Fruit fly (Drosophila melanogaster) whole organism, embryonic: ENCODE measurements around the gene Ir87a.

Source experiments
- ATbp ChIP-seq: fragments of 200-800 bp; sonication (Bioruptor generic); optimal IDR thresholded peaks from 2 replicates; lab custom pipeline; 2017; ENCODE audit warnings: missing biosample characterization, mild to moderate bottlenecking, missing genetic modification characterization, missing genetic modification reagents
- Abd-B ChIP-seq: fragments of 200-800 bp; sonication (Bioruptor generic); optimal IDR thresholded peaks from 2 replicates; lab custom pipeline; 2018; ENCODE audit warnings: missing biosample characterization, mild to moderate bottlenecking, missing genetic modification characterization, moderate library complexity
- Ada2b ChIP-seq: fragments of 200-800 bp; sonication (Bioruptor generic); IDR thresholded peaks from 2 replicates; pipeline ENCODE4 v1.3.6; 2022; ENCODE audit warnings: missing biosample characterization, missing genetic modification characterization
- Atf6 ChIP-seq: fragments of 200-800 bp; sonication (Bioruptor generic); IDR thresholded peaks from 2 replicates; pipeline ENCODE4 v1.3.6; 2022; ENCODE audit warnings: missing biosample characterization, missing genetic modification characterization
- CG1024 ChIP-seq: fragments of 200-800 bp; sonication (Bioruptor generic); IDR thresholded peaks from 2 replicates; pipeline ENCODE4 v1.3.6; 2022; ENCODE audit warnings: missing biosample characterization, missing genetic modification characterization
- CG11398 ChIP-seq: fragments of 200-800 bp; sonication (Bioruptor generic); optimal IDR thresholded peaks from 2 replicates; lab custom pipeline; 2016; ENCODE audit warnings: missing biosample characterization, missing genetic modification characterization
- CG14860 ChIP-seq: fragments of 200-800 bp; sonication (Bioruptor generic); IDR thresholded peaks from 3 replicates; pipeline ENCODE4 v1.3.6; 2022; ENCODE audit warnings: missing biosample characterization, missing genetic modification characterization; ENCODE audit not compliant: partially characterized antibody
- CG1647 ChIP-seq: fragments of 200-800 bp; sonication (Bioruptor generic); optimal IDR thresholded peaks from 3 replicates; lab custom pipeline; 2016; ENCODE audit warnings: missing biosample characterization, missing genetic modification characterization
- CG16779 ChIP-seq: fragments of 200-800 bp; sonication (Bioruptor generic); IDR thresholded peaks from 2 replicates; pipeline ENCODE4 v1.3.6; 2022; ENCODE audit warnings: missing biosample characterization, missing genetic modification characterization
- CG17568 ChIP-seq: fragments of 200-800 bp; sonication (Bioruptor generic); optimal IDR thresholded peaks from 2 replicates; lab custom pipeline; 2018; ENCODE audit warnings: missing biosample characterization, mild to moderate bottlenecking, missing genetic modification characterization, moderate library complexity
- CG2116 ChIP-seq: fragments of 200-800 bp; sonication (Bioruptor generic); optimal IDR thresholded peaks from 3 replicates; lab custom pipeline; 2018; ENCODE audit warnings: missing biosample characterization, mild to moderate bottlenecking, missing genetic modification characterization
- CG31365 ChIP-seq: fragments of 200-800 bp; sonication (Bioruptor generic); optimal IDR thresholded peaks from 2 replicates; lab custom pipeline; 2018; ENCODE audit warnings: missing biosample characterization, mild to moderate bottlenecking, missing genetic modification characterization
- CG3163 ChIP-seq: fragments of 200-800 bp; sonication (Bioruptor generic); optimal IDR thresholded peaks from 3 replicates; lab custom pipeline; 2016; ENCODE audit warnings: missing biosample characterization, missing genetic modification characterization
- CG3838 ChIP-seq: fragments of 200-800 bp; sonication (Bioruptor generic); optimal IDR thresholded peaks from 3 replicates; lab custom pipeline; 2016; ENCODE audit warnings: missing biosample characterization, missing genetic modification characterization
- CG6175 ChIP-seq: fragments of 200-800 bp; sonication (Bioruptor generic); IDR thresholded peaks from 3 replicates; pipeline ENCODE4 v1.3.6; 2022; ENCODE audit warnings: missing biosample characterization, missing genetic modification characterization
- CG6254 ChIP-seq: fragments of 200-800 bp; sonication (Bioruptor generic); optimal IDR thresholded peaks from 3 replicates; lab custom pipeline; 2017; ENCODE audit warnings: mild to moderate bottlenecking, missing biosample characterization, missing genetic modification reagents, missing genetic modification characterization
- CG6813 ChIP-seq: fragments of 200-800 bp; sonication (Bioruptor generic); optimal IDR thresholded peaks from 2 replicates; lab custom pipeline; 2017; ENCODE audit warnings: missing biosample characterization, missing genetic modification characterization, mild to moderate bottlenecking, moderate library complexity, missing genetic modification reagents
- CG8281 ChIP-seq: fragments of 200-800 bp; sonication (Bioruptor generic); optimal IDR thresholded peaks from 2 replicates; lab custom pipeline; 2018; ENCODE audit warnings: missing biosample characterization, mild to moderate bottlenecking, missing genetic modification characterization, moderate library complexity
- CG9817 ChIP-seq: fragments of 200-800 bp; sonication (Bioruptor generic); optimal IDR thresholded peaks from 2 replicates; lab custom pipeline; 2018; ENCODE audit warnings: missing biosample characterization, mild to moderate bottlenecking, missing genetic modification characterization, moderate library complexity
- CG9932 ChIP-seq: fragments of 200-800 bp; sonication (Bioruptor generic); IDR thresholded peaks from 2 replicates; pipeline ENCODE4 v1.3.6; 2022; ENCODE audit warnings: missing biosample characterization, missing genetic modification characterization
- D19A ChIP-seq: fragments of 200-800 bp; optimal IDR thresholded peaks from 3 replicates; lab custom pipeline; 2019; ENCODE audit warnings: missing biosample characterization, mild to moderate bottlenecking, missing genetic modification characterization, moderate library complexity
- Ets97D ChIP-seq: fragments of 200-800 bp; sonication (Bioruptor generic); optimal IDR thresholded peaks from 3 replicates; lab custom pipeline; 2016; ENCODE audit warnings: missing biosample characterization, missing genetic modification characterization
- Lim3 ChIP-seq: fragments of 200-800 bp; sonication (Bioruptor generic); IDR thresholded peaks from 2 replicates; pipeline ENCODE4 v1.3.6; 2022; ENCODE audit warnings: missing biosample characterization, missing genetic modification characterization
- Lpt ChIP-seq: fragments of >200 bp; optimal IDR thresholded peaks from 2 replicates; lab custom pipeline; 2018; ENCODE audit warnings: missing biosample characterization, missing genetic modification characterization
- Max ChIP-seq: fragments of 200-800 bp; sonication (Bioruptor generic); optimal IDR thresholded peaks from 2 replicates; lab custom pipeline; 2016; ENCODE audit warnings: missing biosample characterization, mild to moderate bottlenecking, missing genetic modification characterization
- Mes4 ChIP-seq: fragments of 200-800 bp; sonication (Bioruptor generic); optimal IDR thresholded peaks from 2 replicates; lab custom pipeline; 2016; ENCODE audit warnings: missing biosample characterization, missing genetic modification characterization
- NfI ChIP-seq: fragments of 200-800 bp; sonication (Bioruptor generic); optimal IDR thresholded peaks from 3 replicates; lab custom pipeline; 2018; ENCODE audit warnings: missing biosample characterization, mild to moderate bottlenecking, missing genetic modification characterization, moderate library complexity
- Oli ChIP-seq: fragments of 200-800 bp; sonication (Bioruptor generic); optimal IDR thresholded peaks from 2 replicates; lab custom pipeline; 2018; ENCODE audit warnings: missing biosample characterization, mild to moderate bottlenecking, missing genetic modification characterization, moderate library complexity
- Sry-δ ChIP-seq: fragments of 200-800 bp; sonication (Bioruptor generic); optimal IDR thresholded peaks from 2 replicates; lab custom pipeline; 2016; ENCODE audit warnings: missing biosample characterization, missing genetic modification characterization
- Vsx1 ChIP-seq: fragments of 200-800 bp; sonication (Bioruptor generic); optimal IDR thresholded peaks from 2 replicates; lab custom pipeline; 2017; ENCODE audit warnings: missing biosample characterization, mild to moderate bottlenecking, missing genetic modification characterization, missing genetic modification reagents
- ato ChIP-seq: fragments of 200-800 bp; sonication (Bioruptor generic); IDR thresholded peaks from 2 replicates; pipeline ENCODE4 v1.3.6; 2022; ENCODE audit warnings: missing biosample characterization, missing genetic modification characterization; ENCODE audit not compliant: partially characterized antibody
- bab2 ChIP-seq: fragments of 200-800 bp; sonication (Bioruptor generic); optimal IDR thresholded peaks from 2 replicates; lab custom pipeline; 2016; ENCODE audit warnings: missing biosample characterization, missing genetic modification characterization
- bcd ChIP-seq: fragments of 200-800 bp; sonication (Bioruptor generic); optimal IDR thresholded peaks from 2 replicates; lab custom pipeline; 2017; ENCODE audit warnings: missing biosample characterization, mild to moderate bottlenecking, missing genetic modification characterization
- cato ChIP-seq: fragments of 200-800 bp; sonication (Bioruptor generic); optimal IDR thresholded peaks from 2 replicates; lab custom pipeline; 2016; ENCODE audit warnings: missing biosample characterization, missing genetic modification characterization, borderline replicate concordance
- ci ChIP-seq: fragments of 200-800 bp; sonication (Bioruptor generic); IDR thresholded peaks from 3 replicates; pipeline ENCODE4 v1.3.6; 2022; ENCODE audit warnings: missing biosample characterization, missing genetic modification characterization
- disco-r ChIP-seq: fragments of 200-800 bp; sonication (Bioruptor generic); optimal IDR thresholded peaks from 2 replicates; lab custom pipeline; 2016; ENCODE audit warnings: missing biosample characterization, missing genetic modification characterization
- ewg ChIP-seq: fragments of 200-800 bp; sonication (Bioruptor generic); optimal IDR thresholded peaks from 3 replicates; lab custom pipeline; 2017; ENCODE audit warnings: mild to moderate bottlenecking, missing biosample characterization, missing genetic modification reagents, missing genetic modification characterization
- fd102C ChIP-seq: fragments of 200-800 bp; sonication (Bioruptor generic); optimal IDR thresholded peaks from 2 replicates; lab custom pipeline; 2018; ENCODE audit warnings: missing biosample characterization, mild to moderate bottlenecking, missing genetic modification characterization, moderate library complexity
- grau ChIP-seq: fragments of 200-800 bp; optimal IDR thresholded peaks from 3 replicates; lab custom pipeline; 2019; ENCODE audit warnings: missing biosample characterization, mild to moderate bottlenecking, missing genetic modification characterization, moderate library complexity
- gro ChIP-seq: fragments of 200-800 bp; sonication (Bioruptor generic); optimal IDR thresholded peaks from 2 replicates; lab custom pipeline; 2016; ENCODE audit warnings: missing biosample characterization, missing genetic modification characterization
- gsb-n ChIP-seq: fragments of 200-800 bp; sonication (Bioruptor generic); optimal IDR thresholded peaks from 3 replicates; lab custom pipeline; 2018; ENCODE audit warnings: missing biosample characterization, mild to moderate bottlenecking, missing genetic modification characterization
- peb ChIP-seq: fragments of 200-800 bp; sonication (Bioruptor generic); IDR thresholded peaks from 2 replicates; pipeline ENCODE4 v1.3.6; 2022; ENCODE audit warnings: missing biosample characterization, missing genetic modification characterization
- sd ChIP-seq: fragments of 200-800 bp; sonication (Bioruptor generic); optimal IDR thresholded peaks from 3 replicates; lab custom pipeline; 2018; ENCODE audit warnings: missing biosample characterization, mild to moderate bottlenecking, missing genetic modification characterization, moderate library complexity
- sens ChIP-seq: fragments of 200-800 bp; sonication (Bioruptor generic); peaks from one replicate; lab custom pipeline; 2016; ENCODE audit warnings: missing biosample characterization, missing genetic modification characterization
- sima ChIP-seq: fragments of 200-800 bp; sonication (Bioruptor generic); optimal IDR thresholded peaks from 2 replicates; lab custom pipeline; 2016; ENCODE audit warnings: missing biosample characterization, missing genetic modification characterization
- tgo ChIP-seq: fragments of 200-800 bp; sonication (Bioruptor generic); IDR thresholded peaks from 3 replicates; pipeline ENCODE4 v1.3.6; 2022; ENCODE audit warnings: missing biosample characterization, missing genetic modification characterization
- trh ChIP-seq: fragments of 200-800 bp; sonication (Bioruptor generic); optimal IDR thresholded peaks from 2 replicates; lab custom pipeline; 2016; ENCODE audit warnings: missing biosample characterization, missing genetic modification characterization
- vfl ChIP-seq: fragments of 200-800 bp; sonication (Bioruptor generic); optimal IDR thresholded peaks from 2 replicates; lab custom pipeline; 2016; ENCODE audit warnings: missing biosample characterization, missing genetic modification characterization
- vvl ChIP-seq: fragments of 200-800 bp; sonication (Bioruptor generic); IDR thresholded peaks from 2 replicates; pipeline ENCODE4 v1.3.6; 2022; ENCODE audit warnings: missing biosample characterization, missing genetic modification characterization
- wdn ChIP-seq: fragments of 200-800 bp; sonication (Bioruptor generic); IDR thresholded peaks from 2 replicates; pipeline ENCODE4 v1.3.6; 2022; ENCODE audit warnings: missing biosample characterization, missing genetic modification characterization
- yki ChIP-seq: fragments of >200 bp; optimal IDR thresholded peaks from 3 replicates; lab custom pipeline; 2018

Ir87a gene

DNA sequence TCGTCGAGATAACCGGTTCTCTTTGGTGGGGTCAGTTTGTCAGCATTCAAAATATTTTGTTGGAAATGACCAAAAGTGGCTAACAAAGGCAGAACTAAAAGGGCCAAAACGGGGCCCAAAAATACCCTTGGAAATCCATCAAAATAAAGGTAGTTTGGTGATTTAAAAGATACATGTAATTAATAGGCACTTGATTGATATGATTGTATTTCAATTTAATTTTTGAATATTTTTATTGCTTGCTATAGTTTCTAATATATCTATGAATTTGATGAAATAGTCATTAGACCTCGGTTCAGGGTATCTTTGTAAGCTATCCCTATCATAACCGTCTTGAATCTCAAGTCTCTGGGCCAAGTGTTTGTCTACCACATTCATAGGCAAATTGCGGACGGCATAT lies 33.9 kb downstream of the Ir87a start (continued):
- TF ChIP-seq CG31365 (tag; lab: Kevin White, UChicago) (no peak), bcd (peak; percentile 73), fd102C (GFP tag; lab: Kevin White, UChicago) (no peak), peb (GFP tag; lab: Robert Waterston, UW) (0 out of 2 replicates have a peak, but pooled peaks have one; percentile 32), CG6813 (GFP tag; lab: Kevin White, UChicago) (peak; percentile 30), CG6175 (GFP tag; lab: Robert Waterston, UW) (peak; percentile 49; the same call in 1 of the 3 replicates), wdn (peak; percentile 59), vfl (no peak), CG11398 (GFP tag; lab: Kevin White, UChicago) (peak; percentile 22), gsb-n (tag; lab: Kevin White, UChicago) (peak; percentile 54), Mes4 (no peak), CG2116 (GFP tag; lab: Kevin White, UChicago) (no peak), CG1024 (GFP tag; lab: Robert Waterston, UW) (peak; percentile 49), CG9817 (peak; percentile 71), CG9932 (GFP tag; lab: Robert Waterston, UW) (peak; percentile 90), CG1647 (peak; percentile 52), sima (GFP tag; lab: Kevin White, UChicago) (no peak), NfI (GFP tag; lab: Kevin White, UChicago) (peak; percentile 62), Lim3 (GFP tag; lab: Robert Waterston, UW) (no peak), trh (GFP tag; lab: Kevin White, UChicago) (peak; percentile 7), CG3163 (GFP tag; lab: Kevin White, UChicago) (no peak), ATbp (GFP tag; lab: Kevin White, UChicago) (peak; percentile 47), Lpt (GFP tag; lab: Kevin White, UChicago) (no peak), Max (GFP tag; lab: Kevin White, UChicago) (peak; percentile 43), Ets97D (GFP tag; lab: Kevin White, UChicago) (no peak), ato (GFP tag; lab: Robert Waterston, UW) (no peak), Abd-B (GFP tag; lab: Kevin White, UChicago) (peak; percentile 67), cato (GFP tag; lab: Kevin White, UChicago) (no peak), CG14860 (GFP tag; lab: Robert Waterston, UW) (no peak), Vsx1 (GFP tag; lab: Kevin White, UChicago) (peak; percentile 52), vvl (GFP tag; lab: Robert Waterston, UW) (peak; percentile 88), CG8281 (tag; lab: Kevin White, UChicago) (no peak), grau (tag; lab: Kevin White, UChicago) (peak; percentile 80), CG6254 (GFP tag; lab: Kevin White, UChicago) (peak; percentile 47), sd (tag; lab: Kevin White, UChicago) (peak; percentile 86), CG17568 (GFP tag; lab: Kevin White, UChicago) (no peak), disco-r (GFP tag; lab: Kevin White, UChicago) (no peak), tgo (GFP tag; lab: Robert Waterston, UW) (peak; percentile 79), ewg (peak; percentile 27), ci (GFP tag; lab: Robert Waterston, UW) (peak; percentile 57; the same call in 1 of the 3 replicates), gro (GFP tag; lab: Kevin White, UChicago) (peak; percentile 77), bab2 (GFP tag; lab: Kevin White, UChicago) (peak; percentile 67), yki (lab: Kevin White, UChicago) (no peak), CG3838 (GFP tag; lab: Kevin White, UChicago) (no peak), Oli (tag; lab: Kevin White, UChicago) (peak; percentile 72), D19A (peak; percentile 92), Atf6 (peak; percentile 73; the same call in 1 of the 2 replicates), CG16779 (GFP tag; lab: Robert Waterston, UW) (peak; percentile 56; the same call in 1 of the 2 replicates), Sry-δ (GFP tag; lab: Kevin White, UChicago) (no peak), Ada2b (GFP tag; lab: Robert Waterston, UW) (peak; percentile 76), sens (GFP tag; lab: Kevin White, UChicago) (peak; percentile 90)
